Worm (Caenorhabditis elegans): ENCODE data around the gene fipp-1.

The fipp-1 gene

DNA sequence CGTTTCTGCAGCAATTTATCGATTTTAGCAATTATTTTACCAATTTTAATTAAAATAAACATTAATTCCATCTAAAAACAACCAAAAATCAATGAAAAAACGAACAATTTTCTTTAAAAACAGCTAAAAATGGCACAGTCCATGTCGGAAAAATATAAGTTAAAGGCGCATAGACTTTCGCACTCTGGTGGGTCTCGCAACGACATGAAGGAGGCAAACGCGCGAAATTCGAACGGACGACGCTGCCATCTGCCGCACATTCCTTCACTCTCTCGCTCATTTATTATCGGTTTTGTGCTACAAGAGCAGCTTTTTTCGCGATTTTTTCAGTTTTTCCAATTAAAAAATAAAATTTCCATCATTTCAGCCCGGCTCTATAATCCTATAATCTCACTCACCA lies 24.8 kb upstream of the fipp-1 start, which contains the start of gene mcm-7 (continued):
- TF ChIP-seq lin-13 (GFP tag; optimal IDR thresholded peaks at IDR 0.05), result peak; percentile 16
- TF ChIP-seq alr-1 (tag; optimal IDR thresholded peaks at IDR 0.05; ENCODE audit: borderline replicate concordance), result no peak
- peak; percentile 19 for TF ChIP-seq nhr-90 (tag; optimal IDR thresholded peaks at IDR 0.05; ENCODE audit: poor library complexity)
- peak; percentile 60 for TF ChIP-seq rnt-1 (tag; optimal IDR thresholded peaks at IDR 0.05)
- TF ChIP-seq xbp-1 (tag; optimal IDR thresholded peaks at IDR 0.05), result peak; percentile 46
- TF ChIP-seq C16A3.4 (tag; optimal IDR thresholded peaks at IDR 0.05), result peak; percentile 85
- TF ChIP-seq nhr-237 (tag; optimal IDR thresholded peaks at IDR 0.05), result no peak
- no peak for TF ChIP-seq ama-1 (optimal IDR thresholded peaks at IDR 0.05)
- no peak for TF ChIP-seq elt-2 (tag; optimal IDR thresholded peaks at IDR 0.05)
- no peak for TF ChIP-seq mab-9 (GFP tag; IDR thresholded peaks at IDR 0.05)
- no peak for TF ChIP-seq pax-3 (tag; optimal IDR thresholded peaks at IDR 0.05)
- peak; percentile 94 to 98 for TF ChIP-seq lin-35 (GFP tag; optimal IDR thresholded peaks at IDR 0.05)
- no peak for TF ChIP-seq hlh-4 (tag; optimal IDR thresholded peaks at IDR 0.05)
- peak; percentile 30 for TF ChIP-seq fkh-8 (tag; optimal IDR thresholded peaks at IDR 0.05)
- TF ChIP-seq jun-1 (tag; optimal IDR thresholded peaks at IDR 0.05), result peak; percentile 18
- no peak for TF ChIP-seq C04F5.9 (tag; optimal IDR thresholded peaks at IDR 0.05)
- TF ChIP-seq Y116A8C.19 (tag; optimal IDR thresholded peaks at IDR 0.05; ENCODE audit: borderline replicate concordance), result no peak
- TF ChIP-seq lin-15B (tag; optimal IDR thresholded peaks at IDR 0.05), result peak; percentile 33
- TF ChIP-seq ceh-90 (tag; optimal IDR thresholded peaks at IDR 0.05), result no peak
- TF ChIP-seq F16B12.6 (tag; optimal IDR thresholded peaks at IDR 0.05), result peak; percentile 37
- no peak for TF ChIP-seq ceh-63 (GFP tag; optimal IDR thresholded peaks at IDR 0.05)
- TF ChIP-seq isw-1 (GFP tag; IDR thresholded peaks at IDR 0.05), result no peak; the same call in 1 of the 2 replicates
- no peak for TF ChIP-seq pqm-1 (tag; optimal IDR thresholded peaks at IDR 0.05)
- TF ChIP-seq fkh-4 (tag; optimal IDR thresholded peaks at IDR 0.05; ENCODE audit: borderline replicate concordance), result no peak
- TF ChIP-seq nhr-28 (tag; optimal IDR thresholded peaks at IDR 0.05), result no peak
- TF ChIP-seq unc-86 (tag; optimal IDR thresholded peaks at IDR 0.05), result peak; percentile 37
- TF ChIP-seq zag-1 (tag; optimal IDR thresholded peaks at IDR 0.05), result no peak
- no peak for TF ChIP-seq vab-15 (tag; optimal IDR thresholded peaks at IDR 0.05)
- TF ChIP-seq hlh-17 (GFP tag; optimal IDR thresholded peaks at IDR 0.05; ENCODE audit: borderline replicate concordance), result no peak
- peak; percentile 38 for TF ChIP-seq lin-14 (GFP tag; optimal IDR thresholded peaks at IDR 0.05)
- no peak for TF ChIP-seq unc-30 (tag; optimal IDR thresholded peaks at IDR 0.05)
- TF ChIP-seq nhr-71 (tag; optimal IDR thresholded peaks at IDR 0.05), result peak; percentile 68
- TF ChIP-seq elt-3 (tag; optimal IDR thresholded peaks at IDR 0.05), result peak in 2 of 6 experiments; percentile 11 to 58
- peak; percentile 14; the same call in 1 of the 2 replicates for TF ChIP-seq grh-1 (GFP tag; IDR thresholded peaks at IDR 0.05)
- TF ChIP-seq nhr-20 (tag; optimal IDR thresholded peaks at IDR 0.05), result peak; percentile 52

DNA sequence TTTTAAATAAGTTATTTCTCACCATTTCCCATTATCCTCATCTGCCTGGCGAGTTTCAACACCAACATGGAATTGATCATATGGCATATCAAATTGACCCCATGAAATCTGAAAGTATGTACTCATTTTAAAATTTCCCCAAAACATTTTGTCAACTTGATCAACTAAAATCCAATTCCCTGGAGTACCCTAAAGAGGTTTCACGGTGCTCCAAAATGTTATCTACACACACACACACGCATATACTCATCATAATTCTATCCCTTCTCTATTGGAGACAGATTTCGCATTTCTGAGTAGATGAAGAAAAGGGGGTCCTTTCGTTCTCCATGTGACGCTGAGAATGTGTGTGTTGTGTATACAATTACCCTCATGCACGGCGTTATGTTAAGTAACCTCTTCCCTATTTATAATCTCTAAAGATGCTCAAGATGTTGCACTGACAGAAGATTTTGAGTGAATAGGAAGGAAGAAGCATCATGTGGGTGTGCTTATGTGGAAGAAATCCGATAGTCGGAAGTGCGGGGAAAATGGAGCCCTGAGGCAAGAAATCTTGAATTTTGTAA lies 15.5 kb upstream of the fipp-1 start:
- no peak for TF ChIP-seq hlh-4 (tag; optimal IDR thresholded peaks at IDR 0.05)
- no peak for TF ChIP-seq rnt-1 (tag; optimal IDR thresholded peaks at IDR 0.05)
- no peak for TF ChIP-seq ceh-82 (tag; optimal IDR thresholded peaks at IDR 0.05)
- TF ChIP-seq F16B12.6 (tag; optimal IDR thresholded peaks at IDR 0.05), result no peak
- no peak for TF ChIP-seq nhr-237 (tag; optimal IDR thresholded peaks at IDR 0.05)
- TF ChIP-seq nhr-19 (GFP tag; conservative IDR thresholded peaks at IDR 0.05), result no peak
- TF ChIP-seq alr-1 (tag; optimal IDR thresholded peaks at IDR 0.05; ENCODE audit: borderline replicate concordance), result no peak
- peak; percentile 52 for TF ChIP-seq lin-14 (GFP tag; optimal IDR thresholded peaks at IDR 0.05)
- no peak for TF ChIP-seq elt-3 (tag; optimal IDR thresholded peaks at IDR 0.05)
- no peak for TF ChIP-seq vab-15 (tag; optimal IDR thresholded peaks at IDR 0.05)
- TF ChIP-seq aha-1 (tag; optimal IDR thresholded peaks at IDR 0.05), result no peak
- TF ChIP-seq nhr-71 (tag; optimal IDR thresholded peaks at IDR 0.05), result peak; percentile 24

DNA sequence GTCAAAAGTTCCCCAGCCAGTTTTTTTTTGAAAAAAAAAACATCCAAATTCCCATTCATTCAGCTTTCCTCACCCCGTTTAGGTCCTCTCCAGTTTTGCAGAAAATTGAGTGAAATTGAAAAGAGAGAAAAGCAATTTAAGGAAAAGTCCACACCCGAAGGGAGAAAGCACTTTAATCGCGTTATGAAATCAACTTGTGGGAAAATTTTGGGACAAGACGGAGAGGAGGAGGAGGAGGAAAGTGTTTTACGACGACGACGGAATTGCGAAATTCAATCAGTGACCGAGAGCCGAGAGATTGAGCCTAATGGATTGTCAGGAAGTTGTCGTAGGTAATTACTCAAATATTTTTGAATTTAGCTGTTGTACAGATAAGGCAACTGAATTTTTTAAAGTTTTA lies 14.2 kb upstream of the fipp-1 start:
- TF ChIP-seq ceh-63 (GFP tag; optimal IDR thresholded peaks at IDR 0.05) (no peak), ama-1 (optimal IDR thresholded peaks at IDR 0.05) (no peak), zag-1 (tag; optimal IDR thresholded peaks at IDR 0.05) (no peak), mdl-1 (tag; optimal IDR thresholded peaks at IDR 0.05) (no peak), unc-86 (tag; optimal IDR thresholded peaks at IDR 0.05) (no peak), sptf-1 (tag; optimal IDR thresholded peaks at IDR 0.05) (no peak), grh-1 (GFP tag; IDR thresholded peaks at IDR 0.05) (no peak), nhr-11 (tag; optimal IDR thresholded peaks at IDR 0.05) (no peak), ces-1 (GFP tag; optimal IDR thresholded peaks at IDR 0.05) (peak; percentile 36), snpc-4 (tag; optimal IDR thresholded peaks at IDR 0.05) (no peak), unc-130 (tag; optimal IDR thresholded peaks at IDR 0.05) (no peak), egl-13 (tag; optimal IDR thresholded peaks at IDR 0.05) (no peak), dpl-1 (GFP tag; optimal IDR thresholded peaks at IDR 0.05) (no peak), irx-1 (tag; optimal IDR thresholded peaks at IDR 0.05) (peak; percentile 21), hpl-2 (GFP tag; optimal IDR thresholded peaks at IDR 0.05) (no peak), nhr-76 (tag; optimal IDR thresholded peaks at IDR 0.05) (no peak), rnt-1 (tag; optimal IDR thresholded peaks at IDR 0.05) (peak; percentile 6), nhr-71 (tag; optimal IDR thresholded peaks at IDR 0.05) (peak; percentile 46)
